Worm (Caenorhabditis elegans): ENCODE results near the gene mtx-2.

The mtx-2 gene

ce11 chrIII:7783354-7783753 is 20.0 kb upstream of the mtx-2 start, which contains the start of gene mab-5:
TSS of gene mab-5 (minus strand) at chrIII:7783454.
- TF ChIP-seq ztf-23 (GFP tag; IDR thresholded peaks at IDR 0.05): no peak
- TF ChIP-seq tab-1 (GFP tag; IDR thresholded peaks at IDR 0.05): no peak
- TF ChIP-seq med-1 (GFP tag; optimal IDR thresholded peaks at IDR 0.05; ENCODE audit: insufficient read depth): no peak
- TF ChIP-seq T22C8.4 (GFP tag; IDR thresholded peaks at IDR 0.05): no peak
- TF ChIP-seq cog-1 (tag; optimal IDR thresholded peaks at IDR 0.05): no peak
- TF ChIP-seq flt-1 (GFP tag; IDR thresholded peaks at IDR 0.05): no peak
- TF ChIP-seq ref-1 (GFP tag; conservative IDR thresholded peaks at IDR 0.05): no peak
- TF ChIP-seq klf-2 (GFP tag; conservative IDR thresholded peaks at IDR 0.05): no peak
- TF ChIP-seq ztf-29 (GFP tag; IDR thresholded peaks at IDR 0.05): no peak

- TF ChIP-seq flt-1 (GFP tag; IDR thresholded peaks at IDR 0.05) (no peak), med-1 (GFP tag; optimal IDR thresholded peaks at IDR 0.05; ENCODE audit: insufficient read depth) (no peak), T22C8.4 (GFP tag; IDR thresholded peaks at IDR 0.05) (no peak), klf-2 (GFP tag; conservative IDR thresholded peaks at IDR 0.05) (no peak), tab-1 (GFP tag; IDR thresholded peaks at IDR 0.05) (no peak), ztf-23 (GFP tag; IDR thresholded peaks at IDR 0.05) (no peak), ztf-29 (GFP tag; IDR thresholded peaks at IDR 0.05) (no peak), cog-1 (tag; optimal IDR thresholded peaks at IDR 0.05) (no peak), ref-1 (GFP tag; conservative IDR thresholded peaks at IDR 0.05) (no peak)
Measured at ce11 chrIII:7780566-7781238, 17.3 kb upstream of the mtx-2 start.

ce11 chrIII:7779313-7779712 is 15.9 kb upstream of the mtx-2 start:
- TF ChIP-seq med-1 (GFP tag; optimal IDR thresholded peaks at IDR 0.05; ENCODE audit: insufficient read depth) (no peak), cog-1 (tag; optimal IDR thresholded peaks at IDR 0.05) (no peak), T22C8.4 (GFP tag; IDR thresholded peaks at IDR 0.05) (no peak), ztf-23 (GFP tag; IDR thresholded peaks at IDR 0.05) (no peak), flt-1 (GFP tag; IDR thresholded peaks at IDR 0.05) (no peak), ref-1 (GFP tag; conservative IDR thresholded peaks at IDR 0.05) (no peak), klf-2 (GFP tag; conservative IDR thresholded peaks at IDR 0.05) (no peak), tab-1 (GFP tag; IDR thresholded peaks at IDR 0.05) (no peak), ztf-29 (GFP tag; IDR thresholded peaks at IDR 0.05) (no peak)

- TF ChIP-seq tab-1 (GFP tag; IDR thresholded peaks at IDR 0.05) (no peak), ztf-29 (GFP tag; IDR thresholded peaks at IDR 0.05) (no peak)
Measured at ce11 chrIII:7778530-7778929, 15.1 kb upstream of the mtx-2 start.

ce11 chrIII:7775983-7776440 is 12.6 kb upstream of the mtx-2 start, which contains the start of gene bath-15:
TSS of gene bath-15 (minus strand) at chrIII:7776033.
- TF ChIP-seq ztf-29 (GFP tag; IDR thresholded peaks at IDR 0.05): no peak
- no peak for TF ChIP-seq ztf-23 (GFP tag; IDR thresholded peaks at IDR 0.05)
- no peak for TF ChIP-seq T22C8.4 (GFP tag; IDR thresholded peaks at IDR 0.05)
- no peak for TF ChIP-seq tab-1 (GFP tag; IDR thresholded peaks at IDR 0.05)
- TF ChIP-seq cog-1 (tag; optimal IDR thresholded peaks at IDR 0.05): no peak
- no peak for TF ChIP-seq klf-2 (GFP tag; conservative IDR thresholded peaks at IDR 0.05)

ce11 chrIII:7773791-7774190 is 10.4 kb upstream of the mtx-2 start:
- TF ChIP-seq cog-1 (tag; optimal IDR thresholded peaks at IDR 0.05): no peak
- TF ChIP-seq tab-1 (GFP tag; IDR thresholded peaks at IDR 0.05): no peak
- TF ChIP-seq klf-2 (GFP tag; conservative IDR thresholded peaks at IDR 0.05): no peak
- TF ChIP-seq ztf-29 (GFP tag; IDR thresholded peaks at IDR 0.05): no peak
- TF ChIP-seq ref-1 (GFP tag; conservative IDR thresholded peaks at IDR 0.05): no peak
- TF ChIP-seq flt-1 (GFP tag; IDR thresholded peaks at IDR 0.05): no peak
- TF ChIP-seq ztf-23 (GFP tag; IDR thresholded peaks at IDR 0.05): no peak
- no peak for TF ChIP-seq med-1 (GFP tag; optimal IDR thresholded peaks at IDR 0.05; ENCODE audit: insufficient read depth)
- no peak for TF ChIP-seq T22C8.4 (GFP tag; IDR thresholded peaks at IDR 0.05)

ce11 chrIII:7772901-7773300 is 9.5 kb upstream of the mtx-2 start, which contains the start of the genes ZK686.6 and ZK686.1:
TSS of gene ZK686.6 (minus strand) at chrIII:7773001.
TSS of gene ZK686.1 (plus strand) at chrIII:7773134.
- TF ChIP-seq ztf-29 (GFP tag; IDR thresholded peaks at IDR 0.05) (no peak), ztf-23 (GFP tag; IDR thresholded peaks at IDR 0.05) (no peak), cog-1 (tag; optimal IDR thresholded peaks at IDR 0.05) (no peak), flt-1 (GFP tag; IDR thresholded peaks at IDR 0.05) (no peak), T22C8.4 (GFP tag; IDR thresholded peaks at IDR 0.05) (no peak), med-1 (GFP tag; optimal IDR thresholded peaks at IDR 0.05; ENCODE audit: insufficient read depth) (no peak), tab-1 (GFP tag; IDR thresholded peaks at IDR 0.05) (no peak), ref-1 (GFP tag; conservative IDR thresholded peaks at IDR 0.05) (no peak), klf-2 (GFP tag; conservative IDR thresholded peaks at IDR 0.05) (no peak)

ce11 chrIII:7769965-7770364 is 6.6 kb upstream of the mtx-2 start, which contains the start of gene snu-23:
TSS of gene snu-23 (minus strand) at chrIII:7770120.
- TF ChIP-seq flt-1 (GFP tag; IDR thresholded peaks at IDR 0.05) (0 out of 2 replicates have a peak, but pooled peaks have one; percentile 9), tab-1 (GFP tag; IDR thresholded peaks at IDR 0.05) (no peak)

ce11 chrIII:7768963-7769362 is 5.6 kb upstream of the mtx-2 start, which contains the start of gene ZK686.3:
TSS of gene ZK686.3 (minus strand) at chrIII:7769063.
- TF ChIP-seq cog-1 (tag; optimal IDR thresholded peaks at IDR 0.05): no peak
- TF ChIP-seq ztf-29 (GFP tag; IDR thresholded peaks at IDR 0.05): no peak
- no peak for TF ChIP-seq flt-1 (GFP tag; IDR thresholded peaks at IDR 0.05)
- no peak for TF ChIP-seq tab-1 (GFP tag; IDR thresholded peaks at IDR 0.05)
- TF ChIP-seq med-1 (GFP tag; optimal IDR thresholded peaks at IDR 0.05; ENCODE audit: insufficient read depth): no peak
- TF ChIP-seq ref-1 (GFP tag; conservative IDR thresholded peaks at IDR 0.05): no peak
- no peak for TF ChIP-seq klf-2 (GFP tag; conservative IDR thresholded peaks at IDR 0.05)
- no peak for TF ChIP-seq T22C8.4 (GFP tag; IDR thresholded peaks at IDR 0.05)
- TF ChIP-seq ztf-23 (GFP tag; IDR thresholded peaks at IDR 0.05): no peak

- TF ChIP-seq ztf-29 (GFP tag; IDR thresholded peaks at IDR 0.05): no peak
- TF ChIP-seq tab-1 (GFP tag; IDR thresholded peaks at IDR 0.05): no peak
- no peak for TF ChIP-seq ref-1 (GFP tag; conservative IDR thresholded peaks at IDR 0.05)
- TF ChIP-seq flt-1 (GFP tag; IDR thresholded peaks at IDR 0.05): no peak
- no peak for TF ChIP-seq med-1 (GFP tag; optimal IDR thresholded peaks at IDR 0.05; ENCODE audit: insufficient read depth)
- TF ChIP-seq T22C8.4 (GFP tag; IDR thresholded peaks at IDR 0.05): no peak
- no peak for TF ChIP-seq klf-2 (GFP tag; conservative IDR thresholded peaks at IDR 0.05)
Measured at ce11 chrIII:7767415-7767814, 4.0 kb upstream of the mtx-2 start, which contains the start of gene ZK686.5. TSS of gene ZK686.5 (minus strand) at chrIII:7767515.

All from whole organism, midembryonic.